Worm (Caenorhabditis elegans): ENCODE measurements around the gene mpst-7.

DNA sequence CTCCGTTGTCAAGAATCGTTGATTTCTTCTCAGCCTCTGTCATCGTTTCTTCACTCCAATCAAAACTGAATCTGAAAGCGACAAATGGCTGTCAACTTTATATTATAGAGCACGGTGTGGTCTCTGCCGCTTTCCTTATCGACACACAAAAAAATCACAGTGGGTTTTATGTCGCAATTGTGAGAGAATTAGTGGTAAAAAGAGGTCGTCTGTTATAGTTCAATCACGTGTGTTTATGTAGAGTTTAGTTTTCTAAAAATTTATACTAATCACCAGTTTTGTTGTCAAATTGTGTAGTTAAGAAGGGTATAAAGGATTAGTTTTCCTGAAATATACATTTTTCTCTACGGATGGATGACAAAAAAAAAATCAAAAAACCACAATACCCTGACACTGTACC, 26.0 kb downstream of the mpst-7 start, which contains the start of gene T16G1.7:
- TF ChIP-seq ceh-13 (GFP tag; optimal IDR thresholded peaks at IDR 0.05): no peak
- TF ChIP-seq hmg-4 (GFP tag; optimal IDR thresholded peaks at IDR 0.05): no peak
- no peak for TF ChIP-seq pes-1 (GFP tag; IDR thresholded peaks at IDR 0.05)
- TF ChIP-seq scrt-1 (GFP tag; IDR thresholded peaks at IDR 0.05): no peak
- TF ChIP-seq aly-1 (tag; optimal IDR thresholded peaks at IDR 0.05): no peak
- TF ChIP-seq F13C5.2 (tag; optimal IDR thresholded peaks at IDR 0.05): no peak
- no peak for TF ChIP-seq flt-1 (GFP tag; IDR thresholded peaks at IDR 0.05)
- no peak for TF ChIP-seq ama-1 (optimal IDR thresholded peaks at IDR 0.05)
- no peak for TF ChIP-seq tra-4 (tag; optimal IDR thresholded peaks at IDR 0.05)
- TF ChIP-seq sea-1 (GFP tag; conservative IDR thresholded peaks at IDR 0.05): no peak
- no peak for TF ChIP-seq ets-7 (tag; optimal IDR thresholded peaks at IDR 0.05)
- TF ChIP-seq tbx-11 (GFP tag; IDR thresholded peaks at IDR 0.05): no peak
- TF ChIP-seq hmbx-1 (tag; optimal IDR thresholded peaks at IDR 0.05): no peak

All from whole organism, early embryonic.